Worm (Caenorhabditis elegans) whole organism, L1 larva: ENCODE results near the gene srt-52.

ENCODE experiments used
- C16A3.4 ChIP-seq: fragments of 150-350 bp; optimal IDR thresholded peaks from 2 replicates; lab custom pipeline; 2014; ENCODE audit warnings: missing biosample characterization, missing genetic modification characterization
- F16B12.6 ChIP-seq: fragments of 150-350 bp; optimal IDR thresholded peaks from 2 replicates; lab custom pipeline; 2014; ENCODE audit warnings: missing biosample characterization, missing genetic modification characterization
- alr-1 ChIP-seq: fragments of 200-800 bp; sonication (Bioruptor generic); optimal IDR thresholded peaks from 2 replicates; lab custom pipeline; 2018; ENCODE audit warnings: borderline replicate concordance, mild to moderate bottlenecking, missing genetic modification characterization, missing compliant biosample characterization
- ama-1 ChIP-seq: fragments of 150-350 bp; optimal IDR thresholded peaks from 2 replicates; lab custom pipeline; 2014
- blmp-1 ChIP-seq: fragments of 150-350 bp; optimal IDR thresholded peaks from 2 replicates; lab custom pipeline; 2014; ENCODE audit warnings: missing biosample characterization, missing genetic modification characterization
- ceh-82 ChIP-seq, 3 experiments: fragments of 150-350 bp in 1 of 3; sonication (generic microtip) in 2 of 3; optimal IDR thresholded peaks; 2 replicates each; lab custom pipeline; 2014 to 2017; ENCODE audit warnings: missing biosample characterization in 3 of 3, missing genetic modification characterization in 3 of 3
- ceh-90 ChIP-seq: sonication (generic microtip); optimal IDR thresholded peaks from 2 replicates; lab custom pipeline; 2016; ENCODE audit warnings: missing genetic modification characterization, missing compliant biosample characterization
- ces-1 ChIP-seq: fragments of 150-350 bp; optimal IDR thresholded peaks from 2 replicates; lab custom pipeline; 2014; ENCODE audit warnings: missing biosample characterization, missing genetic modification reagents, missing genetic modification characterization
- dpl-1 ChIP-seq, 3 experiments: fragments of 150-350 bp in 2 of 3; sonication (generic microtip) in 1 of 3; optimal IDR thresholded peaks; 2 replicates each; lab custom pipeline; 2014 to 2017; ENCODE audit warnings: missing biosample characterization in 3 of 3, missing genetic modification characterization in 3 of 3, missing genetic modification reagents in 3 of 3
- efl-1 ChIP-seq, 4 experiments: fragments of 150-350 bp; optimal IDR thresholded peaks in 3 of 4; peaks in 1 of 4; 1 replicate in 1 of 4; 2 replicates in 3 of 4; lab custom pipeline; 2014; ENCODE audit warnings: missing biosample characterization in 2 of 4, missing genetic modification characterization in 2 of 4, missing genetic modification reagents in 2 of 4
- efl-3 ChIP-seq: fragments of 200-800 bp; sonication (Bioruptor generic); optimal IDR thresholded peaks from 2 replicates; lab custom pipeline; 2018; ENCODE audit warnings: mild to moderate bottlenecking, missing genetic modification characterization, missing compliant biosample characterization
- egl-27 ChIP-seq, 2 experiments: fragments of 150-350 bp in 1 of 2; sonication (generic microtip); optimal IDR thresholded peaks; 3 replicates each; lab custom pipeline; 2017 to 2018; ENCODE audit warnings: missing biosample characterization in 2 of 2, missing genetic modification characterization in 2 of 2, missing genetic modification reagents in 2 of 2
- elt-3 ChIP-seq, 6 experiments: fragments of 150-350 bp in 1 of 6; sonication (generic microtip); optimal IDR thresholded peaks; 2 replicates each; lab custom pipeline; 2017 to 2018; ENCODE audit warnings: missing biosample characterization in 6 of 6, missing genetic modification characterization in 6 of 6, inconsistent platforms in 1 of 6
- ets-5 ChIP-seq: fragments of 200-800 bp; sonication (Bioruptor generic); IDR thresholded peaks from 2 replicates; pipeline ENCODE4 v1.3.6; 2022; ENCODE audit warnings: missing genetic modification characterization, missing compliant biosample characterization
- fkh-10 ChIP-seq: sonication (generic microtip); optimal IDR thresholded peaks from 2 replicates; lab custom pipeline; 2017; ENCODE audit warnings: missing biosample characterization, missing genetic modification reagents, missing genetic modification characterization
- fkh-4 ChIP-seq: sonication (generic microtip); optimal IDR thresholded peaks from 2 replicates; lab custom pipeline; 2016; ENCODE audit warnings: missing compliant biosample characterization, missing genetic modification characterization, borderline replicate concordance
- fkh-8 ChIP-seq: sonication (generic microtip); optimal IDR thresholded peaks from 2 replicates; lab custom pipeline; 2016; ENCODE audit warnings: mild to moderate bottlenecking, missing genetic modification characterization, missing compliant biosample characterization
- fos-1 ChIP-seq: fragments of 150-350 bp; optimal IDR thresholded peaks from 2 replicates; lab custom pipeline; 2014; ENCODE audit warnings: missing biosample characterization, missing genetic modification characterization
- hpl-2 ChIP-seq: fragments of 150-350 bp; optimal IDR thresholded peaks from 2 replicates; lab custom pipeline; 2014; ENCODE audit warnings: missing biosample characterization, missing genetic modification reagents, missing genetic modification characterization
- isw-1 ChIP-seq: fragments of 200-800 bp; sonication (Bioruptor generic); IDR thresholded peaks from 2 replicates; pipeline ENCODE4 v1.3.6; 2022; ENCODE audit warnings: missing genetic modification characterization, missing compliant biosample characterization
- lin-13 ChIP-seq: fragments of 150-350 bp; optimal IDR thresholded peaks from 2 replicates; lab custom pipeline; 2014; ENCODE audit warnings: missing biosample characterization, missing genetic modification reagents, missing genetic modification characterization
- lin-15B ChIP-seq: fragments of 150-350 bp; sonication (generic microtip); optimal IDR thresholded peaks from 3 replicates; lab custom pipeline; 2014; ENCODE audit warnings: missing biosample characterization, missing genetic modification characterization
- lin-35 ChIP-seq, 2 experiments: fragments of 150-350 bp; optimal IDR thresholded peaks; 2 replicates each; lab custom pipeline; 2014; ENCODE audit warnings: missing biosample characterization in 2 of 2, missing genetic modification characterization in 2 of 2, missing genetic modification reagents in 2 of 2
- lin-39 ChIP-seq: fragments of 150-350 bp; optimal IDR thresholded peaks from 2 replicates; lab custom pipeline; 2014; ENCODE audit warnings: missing biosample characterization, missing genetic modification reagents, missing genetic modification characterization
- lsy-2 ChIP-seq, 2 experiments: fragments of 150-350 bp; optimal IDR thresholded peaks; 2 replicates each; lab custom pipeline; 2014; ENCODE audit warnings: missing biosample characterization in 2 of 2, missing genetic modification characterization in 2 of 2
- mab-9 ChIP-seq: fragments of 200-800 bp; sonication (Bioruptor generic); IDR thresholded peaks from 2 replicates; pipeline ENCODE4 v1.3.6; 2022; ENCODE audit warnings: missing genetic modification reagents, missing genetic modification characterization, missing compliant biosample characterization
- mdl-1 ChIP-seq, 2 experiments: fragments of 150-350 bp; optimal IDR thresholded peaks; 2 replicates each; lab custom pipeline; 2014 to 2017; ENCODE audit warnings: missing biosample characterization in 2 of 2, missing genetic modification characterization in 2 of 2, inconsistent platforms in 1 of 2
- mep-1 ChIP-seq: fragments of 150-350 bp; optimal IDR thresholded peaks from 2 replicates; lab custom pipeline; 2014; ENCODE audit warnings: missing biosample characterization, missing genetic modification characterization
- nhr-19 ChIP-seq: fragments of 200-800 bp; sonication (Bioruptor generic); conservative IDR thresholded peaks from 2 replicates; pipeline ENCODE4 v1.3.6; 2022; ENCODE audit warnings: missing genetic modification characterization, missing compliant biosample characterization
- nhr-20 ChIP-seq: sonication (generic microtip); optimal IDR thresholded peaks from 2 replicates; lab custom pipeline; 2016; ENCODE audit warnings: mild to moderate bottlenecking, missing genetic modification characterization, missing compliant biosample characterization
- nhr-237 ChIP-seq: fragments of 150-350 bp; optimal IDR thresholded peaks from 2 replicates; lab custom pipeline; 2014; ENCODE audit warnings: missing biosample characterization, missing genetic modification characterization
- nhr-71 ChIP-seq: sonication (generic microtip); optimal IDR thresholded peaks from 2 replicates; lab custom pipeline; 2016; ENCODE audit warnings: mild to moderate bottlenecking, missing genetic modification characterization, moderate library complexity, missing compliant biosample characterization
- nhr-77 ChIP-seq: fragments of 150-350 bp; optimal IDR thresholded peaks from 2 replicates; lab custom pipeline; 2014; ENCODE audit warnings: missing biosample characterization, missing genetic modification characterization
- nhr-85 ChIP-seq: sonication (generic microtip); peaks from one replicate; lab custom pipeline; 2016; ENCODE audit warnings: missing genetic modification characterization, inconsistent platforms, missing compliant biosample characterization
- rnt-1 ChIP-seq: sonication (generic microtip); optimal IDR thresholded peaks from 2 replicates; lab custom pipeline; 2016; ENCODE audit warnings: mild to moderate bottlenecking, missing genetic modification characterization, moderate library complexity, missing compliant biosample characterization
- skn-1 ChIP-seq: fragments of 150-350 bp; optimal IDR thresholded peaks from 2 replicates; lab custom pipeline; 2014; ENCODE audit warnings: missing biosample characterization, missing genetic modification characterization
- snpc-4 ChIP-seq: fragments of 150-350 bp; optimal IDR thresholded peaks from 2 replicates; lab custom pipeline; 2014; ENCODE audit warnings: missing biosample characterization, missing genetic modification characterization
- snu-23 ChIP-seq: sonication (generic microtip); optimal IDR thresholded peaks from 2 replicates; lab custom pipeline; 2016; ENCODE audit warnings: missing genetic modification characterization, missing compliant biosample characterization
- tbx-2 ChIP-seq: sonication (generic microtip); optimal IDR thresholded peaks from 2 replicates; lab custom pipeline; 2016; ENCODE audit warnings: missing genetic modification characterization, missing compliant biosample characterization
- tlp-1 ChIP-seq: fragments of 150-350 bp; optimal IDR thresholded peaks from 2 replicates; lab custom pipeline; 2014; ENCODE audit warnings: missing biosample characterization, missing genetic modification characterization
- unc-130 ChIP-seq: fragments of 150-350 bp; optimal IDR thresholded peaks from 2 replicates; lab custom pipeline; 2017; ENCODE audit warnings: missing biosample characterization, missing genetic modification characterization, inconsistent platforms
- unc-86 ChIP-seq: sonication (generic microtip); optimal IDR thresholded peaks from 2 replicates; lab custom pipeline; 2016; ENCODE audit warnings: missing genetic modification characterization, missing compliant biosample characterization
- unc-98 ChIP-seq: fragments of 200-800 bp; sonication (Bioruptor generic); IDR thresholded peaks from 2 replicates; pipeline ENCODE4 v1.3.6; 2022; ENCODE audit warnings: missing genetic modification characterization, missing compliant biosample characterization
- xbp-1 ChIP-seq: sonication (generic microtip); optimal IDR thresholded peaks from 2 replicates; lab custom pipeline; 2016; ENCODE audit warnings: missing genetic modification characterization, missing compliant biosample characterization
- zip-4 ChIP-seq: fragments of 200-800 bp; sonication (Bioruptor generic); optimal IDR thresholded peaks from 2 replicates; lab custom pipeline; 2018; ENCODE audit warnings: mild to moderate bottlenecking, missing genetic modification characterization, moderate library complexity, missing compliant biosample characterization
- ztf-4 ChIP-seq: fragments of 150-350 bp; optimal IDR thresholded peaks from 2 replicates; lab custom pipeline; 2014; ENCODE audit warnings: missing biosample characterization, missing genetic modification characterization

srt-52 gene

DNA sequence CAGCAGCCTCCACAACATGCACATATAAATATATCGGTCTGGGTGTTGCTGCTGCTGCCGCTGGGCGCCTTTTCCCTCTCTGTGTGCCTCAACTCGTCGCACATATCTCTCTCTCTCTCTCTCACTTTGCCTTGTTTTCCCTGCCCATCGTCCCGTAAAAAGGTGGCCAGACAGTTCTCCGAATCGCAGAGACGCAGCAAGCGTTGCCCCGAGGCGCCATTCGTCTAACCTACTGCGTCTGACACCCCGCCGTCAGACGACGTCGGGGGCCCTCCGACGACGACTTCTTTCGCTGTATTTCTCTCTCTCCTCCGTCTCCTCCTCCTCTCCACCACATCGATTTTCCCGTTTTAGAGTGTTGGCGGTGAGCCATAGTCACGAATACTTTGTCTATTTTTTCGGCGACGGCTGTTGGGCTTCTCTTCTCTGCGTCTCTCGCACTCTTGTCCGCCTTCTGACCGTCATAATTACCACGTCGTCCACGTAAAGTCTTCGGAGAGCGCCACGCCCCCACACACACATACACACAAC is 47.1 kb downstream of the srt-52 start, which contains the start of gene B0348.10 (continued):
- peak; percentile 43 for TF ChIP-seq C16A3.4
- TF ChIP-seq ztf-4 (tag; lab: Kevin White, UChicago) = peak; percentile 78
- TF ChIP-seq, all 84 proteins: peak for 48

DNA sequence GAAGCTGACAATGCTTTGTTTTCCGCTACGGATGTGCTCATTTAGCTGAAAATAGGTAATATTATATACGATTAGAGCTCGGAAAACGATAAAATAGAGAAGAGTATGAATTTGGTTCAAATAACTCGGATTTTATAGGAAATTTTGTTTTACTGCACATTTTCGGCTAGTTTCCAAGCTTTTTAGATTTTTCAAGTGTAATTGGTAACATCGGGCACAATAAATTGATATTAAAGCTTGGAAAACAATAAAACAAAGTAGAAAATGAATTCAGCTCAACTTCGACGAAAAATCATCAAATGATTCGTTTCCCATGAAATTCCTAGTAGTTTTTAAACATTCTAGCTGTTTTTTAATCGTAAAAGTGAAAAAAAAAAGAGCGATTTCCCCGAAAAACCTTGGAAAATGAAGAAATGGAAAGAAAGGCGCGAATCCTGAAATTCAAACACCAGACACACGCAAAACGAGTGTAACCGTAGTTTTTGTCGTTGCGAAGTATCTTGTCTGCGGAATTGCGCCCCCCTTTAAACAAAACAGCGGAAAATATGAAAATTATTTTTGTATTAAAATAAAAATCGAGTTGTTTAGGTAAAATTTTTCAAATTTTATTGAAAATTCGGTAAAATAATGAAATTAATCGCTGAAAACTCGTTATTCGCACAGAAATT is 47.9 kb downstream of the srt-52 start, which contains the start of gene ife-3:
TSS of gene ife-3 (minus strand) at position 51 of the 668 bp plus-strand sequence.
- TF ChIP-seq unc-86 (tag; lab: Kevin White, UChicago) (no peak), snpc-4 (tag; lab: Kevin White, UChicago) (peak; percentile 19), mab-9 (no peak), dpl-1 (GFP tag; optimal IDR thresholded peaks at IDR 0.05; lab: Kevin White, UChicago) (peak; percentile 92 to 94 (median 93)), lsy-2 (tag; optimal IDR thresholded peaks at IDR 0.05; lab: Kevin White, UChicago) (peak; percentile 96 to 98), nhr-85 (tag; lab: Kevin White, UChicago) (peak; percentile 82), lin-35 (GFP tag; optimal IDR thresholded peaks at IDR 0.05; lab: Kevin White, UChicago) (peak; percentile 88 to 97), C16A3.4 (peak; percentile 66), xbp-1 (tag; lab: Kevin White, UChicago) (peak; percentile 30), nhr-19 (GFP tag; lab: Robert Waterston, UW) (peak; percentile 41), alr-1 (no peak), fos-1 (tag; lab: Kevin White, UChicago) (no peak), mep-1 (peak; percentile 18), nhr-20 (tag; lab: Kevin White, UChicago) (peak; percentile 38), nhr-71 (tag; lab: Kevin White, UChicago) (peak; percentile 42), ceh-82 (tag; optimal IDR thresholded peaks at IDR 0.05; lab: Kevin White, UChicago) (peak in 1 of 3 experiments; percentile 35), fkh-8 (tag; lab: Kevin White, UChicago) (no peak), elt-3 (tag; optimal IDR thresholded peaks at IDR 0.05; lab: Kevin White, UChicago) (peak in 2 of 6 experiments; percentile 17 to 65), blmp-1 (tag; lab: Kevin White, UChicago) (peak; percentile 69), lin-15B (tag; lab: Kevin White, UChicago) (peak; percentile 22), snu-23 (GFP tag; lab: Kevin White, UChicago) (peak; percentile 42), ets-5 (no peak), lin-39 (tag; lab: Kevin White, UChicago) (peak; percentile 23), isw-1 (GFP tag; lab: Robert Waterston, UW) (0 out of 2 replicates have a peak, but pooled peaks have one; percentile 1), mdl-1 (tag; optimal IDR thresholded peaks at IDR 0.05; lab: Kevin White, UChicago) (peak in 1 of 2 experiments; percentile 29), ces-1 (GFP tag; lab: Kevin White, UChicago) (no peak), fkh-4 (tag; lab: Kevin White, UChicago) (no peak), ceh-90 (no peak), unc-130 (tag; lab: Kevin White, UChicago) (peak; percentile 66), ama-1 (lab: Kevin White, UChicago) (peak; percentile 67), efl-3 (GFP tag; lab: Kevin White, UChicago) (no peak), nhr-237 (no peak), F16B12.6 (tag; lab: Kevin White, UChicago) (peak; percentile 12), unc-98 (GFP tag; lab: Robert Waterston, UW) (no peak), nhr-77 (tag; lab: Kevin White, UChicago) (peak; percentile 6), skn-1 (tag; lab: Kevin White, UChicago) (peak; percentile 47), hpl-2 (no peak), tlp-1 (tag; lab: Kevin White, UChicago) (no peak), tbx-2 (tag; lab: Kevin White, UChicago) (peak; percentile 11), zip-4 (GFP tag; lab: Kevin White, UChicago) (no peak), egl-27 (tag; optimal IDR thresholded peaks at IDR 0.05; lab: Kevin White, UChicago) (no peak), rnt-1 (tag; lab: Kevin White, UChicago) (peak; percentile 50), fkh-10 (GFP tag; lab: Kevin White, UChicago) (no peak), efl-1 (optimal IDR thresholded peaks at IDR 0.05; lab: Kevin White, UChicago) (peak; percentile 76 to 92), efl-1 (GFP tag; optimal IDR thresholded peaks at IDR 0.05 in 1 of 2; lab: Kevin White, UChicago) (peak; percentile 90 to 99), lin-13 (GFP tag; lab: Kevin White, UChicago) (peak; percentile 9)
